Worm (Caenorhabditis elegans) whole organism, L2 larva: ENCODE data around the gene C34E10.9.

Source experiments
- ama-1 ChIP-seq: fragments of 150-350 bp; optimal IDR thresholded peaks from 2 replicates; lab custom pipeline; 2018; ENCODE audit warnings: inconsistent platforms
- ceh-16 ChIP-seq: fragments of 150-350 bp; optimal IDR thresholded peaks from 2 replicates; lab custom pipeline; 2014; ENCODE audit warnings: missing biosample characterization, missing genetic modification characterization
- ceh-82 ChIP-seq: fragments of 150-350 bp; optimal IDR thresholded peaks from 2 replicates; lab custom pipeline; 2014; ENCODE audit warnings: missing biosample characterization, missing genetic modification characterization
- egl-27 ChIP-seq: sonication (generic microtip); optimal IDR thresholded peaks from 3 replicates; lab custom pipeline; 2017; ENCODE audit warnings: missing biosample characterization, missing genetic modification reagents, missing genetic modification characterization
- gmeb-1 ChIP-seq: fragments of 150-350 bp; optimal IDR thresholded peaks from 2 replicates; lab custom pipeline; 2014; ENCODE audit warnings: missing biosample characterization, missing genetic modification characterization
- lsy-2 ChIP-seq, 2 experiments: fragments of 150-350 bp in 1 of 2; sonication (generic microtip) in 1 of 2; optimal IDR thresholded peaks; 2 replicates each; lab custom pipeline; 2014 to 2017; ENCODE audit warnings: missing biosample characterization in 2 of 2, missing genetic modification characterization in 2 of 2
- mab-5 ChIP-seq: fragments of 150-350 bp; optimal IDR thresholded peaks from 2 replicates; lab custom pipeline; 2014; ENCODE audit warnings: missing biosample characterization, missing genetic modification characterization
- mdl-1 ChIP-seq, 2 experiments: fragments of 150-350 bp in 1 of 2; sonication (generic microtip) in 1 of 2; optimal IDR thresholded peaks; 2 replicates each; lab custom pipeline; 2017; ENCODE audit warnings: missing biosample characterization in 2 of 2, missing genetic modification characterization in 2 of 2
- nhr-129 ChIP-seq: fragments of 150-350 bp; optimal IDR thresholded peaks from 2 replicates; lab custom pipeline; 2014; ENCODE audit warnings: missing biosample characterization, missing genetic modification characterization
- nhr-237 ChIP-seq: fragments of 150-350 bp; optimal IDR thresholded peaks from 2 replicates; lab custom pipeline; 2014; ENCODE audit warnings: missing biosample characterization, missing genetic modification characterization
- nhr-77 ChIP-seq: fragments of 150-350 bp; optimal IDR thresholded peaks from 2 replicates; lab custom pipeline; 2014; ENCODE audit warnings: missing biosample characterization, missing genetic modification characterization
- zag-1 ChIP-seq: fragments of 150-350 bp; optimal IDR thresholded peaks from 2 replicates; lab custom pipeline; 2014; ENCODE audit warnings: missing biosample characterization, missing genetic modification characterization

DNA sequence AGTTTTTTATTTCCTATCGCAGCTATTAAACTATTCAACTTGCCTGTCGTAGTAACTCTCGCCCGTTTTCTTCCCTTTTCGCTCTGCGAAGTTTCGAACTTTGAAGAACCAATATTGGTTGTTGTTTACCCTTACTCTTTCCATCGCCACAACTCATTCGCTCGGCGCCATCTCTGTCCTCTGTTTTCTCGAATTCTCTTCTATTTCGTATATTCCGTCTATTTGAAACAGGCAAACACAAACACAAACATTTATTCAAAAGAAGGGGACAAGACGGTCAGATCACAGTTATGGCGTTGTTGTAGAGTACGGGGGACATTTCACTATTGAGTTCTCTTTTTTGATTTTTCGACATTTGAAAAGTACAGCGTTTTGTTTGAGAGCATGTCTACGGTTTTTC is 40.4 kb downstream of the C34E10.9 start:
- TF ChIP-seq nhr-237 (tag; lab: Kevin White, UChicago) (no peak), egl-27 (no peak), ceh-82 (no peak), mdl-1 (tag; optimal IDR thresholded peaks at IDR 0.05; lab: Kevin White, UChicago) (no peak), mab-5 (tag; lab: Kevin White, UChicago) (no peak), nhr-129 (tag; lab: Kevin White, UChicago) (peak; percentile 62), lsy-2 (tag; optimal IDR thresholded peaks at IDR 0.05; lab: Kevin White, UChicago) (no peak), nhr-77 (tag; lab: Kevin White, UChicago) (no peak), zag-1 (tag; lab: Kevin White, UChicago) (no peak), ama-1 (lab: Kevin White, UChicago) (no peak), ceh-16 (tag; lab: Kevin White, UChicago) (no peak), gmeb-1 (tag; lab: Kevin White, UChicago) (no peak)
